Worm (Caenorhabditis elegans) whole organism, L4/young adult: ENCODE results near the gene R10H10.7.

Experiments
- W03F9.2 ChIP-seq: fragments of 150-350 bp; optimal IDR thresholded peaks from 2 replicates; lab custom pipeline; 2014; ENCODE audit warnings: missing biosample characterization, missing genetic modification characterization
- dao-5 ChIP-seq: sonication (generic microtip); optimal IDR thresholded peaks from 2 replicates; lab custom pipeline; 2016; ENCODE audit warnings: missing genotype, missing genetic modification characterization, moderate library complexity, missing compliant biosample characterization
- him-1 ChIP-seq: sonication (generic microtip); optimal IDR thresholded peaks from 2 replicates; lab custom pipeline; 2016; ENCODE audit warnings: missing genotype, missing genetic modification reagents, missing genetic modification characterization, missing compliant biosample characterization

R10H10.7 gene

ce11 chrIV:10413828-10414227 lies at the start of gene R10H10.7:
R10H10.7 (minus strand) TSS chrIV:10413928.
- TF ChIP-seq W03F9.2 (tag; lab: Kevin White, UChicago), result no peak
- TF ChIP-seq dao-5, result no peak
- TF ChIP-seq him-1 (tag; lab: Kevin White, UChicago), result no peak

ce11 chrIV:10463127-10463526 lies 49.4 kb upstream of the R10H10.7 start:
- TF ChIP-seq dao-5, result no peak

ce11 chrIV:10462608-10463007 lies 48.9 kb upstream of the R10H10.7 start:
- no peak for TF ChIP-seq him-1 (tag; lab: Kevin White, UChicago)
- no peak for TF ChIP-seq dao-5
- TF ChIP-seq W03F9.2 (tag; lab: Kevin White, UChicago), result no peak

ce11 chrIV:10461767-10462166 lies 48.0 kb upstream of the R10H10.7 start, which contains the start of gene mec-3:
mec-3 (minus strand) TSS chrIV:10461867.
- TF ChIP-seq W03F9.2 (tag; lab: Kevin White, UChicago) (no peak), him-1 (tag; lab: Kevin White, UChicago) (no peak), dao-5 (no peak)

- TF ChIP-seq him-1 (tag; lab: Kevin White, UChicago) (no peak), dao-5 (no peak), W03F9.2 (tag; lab: Kevin White, UChicago) (no peak)
These were observed 43.4 kb upstream of the R10H10.7 start, which contains the start of gene srb-17 for ce11 chrIV:10457137-10457536. srb-17 (minus strand) TSS chrIV:10457237.

- TF ChIP-seq him-1 (tag; lab: Kevin White, UChicago) (no peak), W03F9.2 (tag; lab: Kevin White, UChicago) (no peak), dao-5 (no peak)
These were observed 39.3 kb upstream of the R10H10.7 start, which contains the start of gene F01D4.8 for ce11 chrIV:10453001-10453400. F01D4.8 (minus strand) TSS chrIV:10453101.

- no peak for TF ChIP-seq dao-5
- TF ChIP-seq him-1 (tag; lab: Kevin White, UChicago), result no peak
- no peak for TF ChIP-seq W03F9.2 (tag; lab: Kevin White, UChicago)
These were observed 36.1 kb upstream of the R10H10.7 start, which contains the start of gene F13B12.4 for ce11 chrIV:10449799-10450198. F13B12.4 (minus strand) TSS chrIV:10449899.

- no peak for TF ChIP-seq him-1 (tag; lab: Kevin White, UChicago)
- no peak for TF ChIP-seq W03F9.2 (tag; lab: Kevin White, UChicago)
- no peak for TF ChIP-seq dao-5
These were observed 29.8 kb upstream of the R10H10.7 start, which contains the start of gene F13B12.7 for ce11 chrIV:10443510-10443909. F13B12.7 (plus strand) TSS chrIV:10443810.

- TF ChIP-seq dao-5, result no peak
- TF ChIP-seq him-1 (tag; lab: Kevin White, UChicago), result no peak
These were observed 29.2 kb upstream of the R10H10.7 start for ce11 chrIV:10442904-10443303.

- TF ChIP-seq W03F9.2 (tag; lab: Kevin White, UChicago) (no peak), dao-5 (no peak), him-1 (tag; lab: Kevin White, UChicago) (no peak)
These were observed 25.2 kb upstream of the R10H10.7 start, which contains the start of gene F13B12.3 for ce11 chrIV:10438901-10439300. F13B12.3 (plus strand) TSS chrIV:10439123.

ce11 chrIV:10437114-10437513 lies 23.4 kb upstream of the R10H10.7 start:
- TF ChIP-seq him-1 (tag; lab: Kevin White, UChicago) (no peak), W03F9.2 (tag; lab: Kevin White, UChicago) (no peak), dao-5 (no peak)

- TF ChIP-seq W03F9.2 (tag; lab: Kevin White, UChicago), result no peak
- no peak for TF ChIP-seq dao-5
- no peak for TF ChIP-seq him-1 (tag; lab: Kevin White, UChicago)
These were observed 22.7 kb upstream of the R10H10.7 start, which contains the start of gene ins-1 for ce11 chrIV:10436401-10436800. ins-1 (plus strand) TSS chrIV:10436701.

- no peak for TF ChIP-seq W03F9.2 (tag; lab: Kevin White, UChicago)
- no peak for TF ChIP-seq dao-5
- no peak for TF ChIP-seq him-1 (tag; lab: Kevin White, UChicago)
These were observed 16.8 kb upstream of the R10H10.7 start for ce11 chrIV:10430507-10430906.

- TF ChIP-seq W03F9.2 (tag; lab: Kevin White, UChicago) (no peak), him-1 (tag; lab: Kevin White, UChicago) (no peak), dao-5 (no peak)
These were observed 15.4 kb upstream of the R10H10.7 start, which contains the start of gene F13B12.2 for ce11 chrIV:10429129-10429528. F13B12.2 (minus strand) TSS chrIV:10429130.

ce11 chrIV:10425129-10425528 lies 11.4 kb upstream of the R10H10.7 start:
- TF ChIP-seq dao-5 (no peak), him-1 (tag; lab: Kevin White, UChicago) (no peak), W03F9.2 (tag; lab: Kevin White, UChicago) (no peak)
